Worm (Caenorhabditis elegans) whole organism, mixed stage, embryonic: ENCODE measurements around the gene daf-41.

Experiments used
- ces-1 ChIP-seq: fragments of 150-350 bp; optimal IDR thresholded peaks from 2 replicates; lab custom pipeline; 2014; ENCODE audit warnings: missing biosample characterization, missing genetic modification reagents, missing genetic modification characterization
- elt-1 ChIP-seq: sonication (generic microtip); optimal IDR thresholded peaks from 2 replicates; lab custom pipeline; 2017; ENCODE audit warnings: missing genetic modification characterization, mild to moderate bottlenecking, missing compliant biosample characterization, antibody characterized with exemption, moderate library complexity, borderline replicate concordance; ENCODE audit not compliant: insufficient read depth
- elt-3 ChIP-seq: fragments of 150-350 bp; optimal IDR thresholded peaks from 2 replicates; lab custom pipeline; 2014; ENCODE audit warnings: missing biosample characterization, missing genetic modification characterization
- lsy-2 ChIP-seq: fragments of 150-350 bp; optimal IDR thresholded peaks from 2 replicates; lab custom pipeline; 2014; ENCODE audit warnings: missing biosample characterization, missing genetic modification characterization
- nhr-28 ChIP-seq: fragments of 150-350 bp; optimal IDR thresholded peaks from 2 replicates; lab custom pipeline; 2014; ENCODE audit warnings: missing biosample characterization, missing genetic modification characterization
- snpc-4 ChIP-seq: fragments of 150-350 bp; optimal IDR thresholded peaks from 2 replicates; lab custom pipeline; 2014; ENCODE audit warnings: missing biosample characterization, missing genetic modification characterization
- sptf-1 ChIP-seq: sonication (generic microtip); optimal IDR thresholded peaks from 2 replicates; lab custom pipeline; 2017; ENCODE audit warnings: mild to moderate bottlenecking, missing genetic modification characterization, moderate library complexity, missing compliant biosample characterization

DNA sequence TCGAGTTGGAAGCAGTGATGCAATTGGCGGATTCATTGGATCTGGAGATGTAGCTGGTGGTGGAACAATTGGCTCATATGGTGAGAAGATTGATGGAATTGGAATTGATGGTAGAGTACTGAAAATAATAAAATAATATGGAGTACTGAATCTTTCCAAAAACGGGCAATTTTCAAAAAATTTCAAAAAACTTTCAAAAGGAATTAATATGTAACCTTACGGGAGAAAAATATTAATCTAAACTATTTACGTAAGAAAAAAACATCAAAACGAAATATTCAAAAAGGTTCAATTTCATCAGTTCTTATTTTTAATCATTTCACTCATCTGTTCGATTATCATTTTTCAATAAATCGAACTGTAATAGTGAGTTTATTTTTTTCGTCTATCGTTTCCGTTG lies 4.8 kb downstream of the daf-41 start, which contains the start of gene ZC395.4:
- TF ChIP-seq snpc-4 (tag; lab: Kevin White, UChicago): no peak
- TF ChIP-seq nhr-28 (tag; lab: Kevin White, UChicago): no peak
- TF ChIP-seq elt-1 (tag; lab: Kevin White, UChicago): no peak
- TF ChIP-seq ces-1 (GFP tag; lab: Kevin White, UChicago): no peak
- TF ChIP-seq sptf-1 (tag; lab: Kevin White, UChicago): no peak
- no peak for TF ChIP-seq elt-3
- no peak for TF ChIP-seq lsy-2 (tag; lab: Kevin White, UChicago)
